Worm (Caenorhabditis elegans) whole organism, young adult: ENCODE measurements around the gene Y44A6D.1.

ENCODE experiments used
- B0336.3 ChIP-seq: fragments of 200-800 bp; sonication (Bioruptor generic); IDR thresholded peaks from 2 replicates; pipeline ENCODE4 v1.3.6; 2022; ENCODE audit warnings: missing genetic modification characterization, missing compliant biosample characterization
- F10E7.11 ChIP-seq: sonication (generic microtip); optimal IDR thresholded peaks from 2 replicates; lab custom pipeline; 2017; ENCODE audit warnings: mild to moderate bottlenecking, missing genetic modification characterization, moderate library complexity, missing compliant biosample characterization
- F37B4.10 ChIP-seq: fragments of 200-800 bp; sonication (Bioruptor generic); IDR thresholded peaks from 2 replicates; pipeline ENCODE4 v1.3.6; 2022; ENCODE audit warnings: missing genetic modification characterization, missing compliant biosample characterization
- F39B2.1 ChIP-seq: fragments of 200-800 bp; sonication (Bioruptor generic); IDR thresholded peaks from 2 replicates; pipeline ENCODE4 v1.3.6; 2022; ENCODE audit warnings: missing genetic modification reagents, missing genetic modification characterization, missing compliant biosample characterization
- F52B5.7 ChIP-seq: sonication (generic microtip); optimal IDR thresholded peaks from 2 replicates; lab custom pipeline; 2016; ENCODE audit warnings: mild to moderate bottlenecking, missing genetic modification characterization, missing compliant biosample characterization
- K12H6.12 ChIP-seq: fragments of 200-800 bp; sonication (Bioruptor generic); optimal IDR thresholded peaks from 2 replicates; lab custom pipeline; 2018; ENCODE audit warnings: mild to moderate bottlenecking, missing genetic modification characterization, missing compliant biosample characterization
- T07F8.4 ChIP-seq: sonication (generic microtip); optimal IDR thresholded peaks from 2 replicates; lab custom pipeline; 2016; ENCODE audit warnings: mild to moderate bottlenecking, missing genetic modification characterization, moderate library complexity, missing compliant biosample characterization
- T26A5.8 ChIP-seq: sonication (generic microtip); optimal IDR thresholded peaks from 2 replicates; lab custom pipeline; 2016; ENCODE audit warnings: missing genetic modification characterization, missing compliant biosample characterization
- Y53F4B.3 ChIP-seq: fragments of 200-800 bp; sonication (Bioruptor generic); IDR thresholded peaks from 2 replicates; pipeline ENCODE4 v1.3.6; 2022; ENCODE audit warnings: missing genetic modification reagents, missing genetic modification characterization, missing compliant biosample characterization
- ZK185.1 ChIP-seq: sonication (generic microtip); optimal IDR thresholded peaks from 2 replicates; lab custom pipeline; 2016; ENCODE audit warnings: mild to moderate bottlenecking, missing genetic modification characterization, missing compliant biosample characterization; ENCODE audit not compliant: poor library complexity, severe bottlenecking
- attf-5 ChIP-seq: fragments of 200-800 bp; sonication (Bioruptor generic); optimal IDR thresholded peaks from 2 replicates; lab custom pipeline; 2018; ENCODE audit warnings: mild to moderate bottlenecking, missing genetic modification characterization, missing compliant biosample characterization
- bed-2 ChIP-seq: fragments of 200-800 bp; sonication (Bioruptor generic); IDR thresholded peaks from 2 replicates; pipeline ENCODE4 v1.3.6; 2022; ENCODE audit warnings: missing genetic modification reagents, missing genetic modification characterization, missing compliant biosample characterization
- ceh-100 ChIP-seq: fragments of 200-800 bp; sonication (Bioruptor generic); IDR thresholded peaks from 2 replicates; pipeline ENCODE4 v1.3.6; 2022; ENCODE audit warnings: missing genetic modification reagents, missing genetic modification characterization, missing compliant biosample characterization
- ceh-27 ChIP-seq: fragments of 200-800 bp; sonication (Bioruptor generic); optimal IDR thresholded peaks from 2 replicates; lab custom pipeline; 2018; ENCODE audit warnings: mild to moderate bottlenecking, missing genetic modification characterization, moderate library complexity, missing compliant biosample characterization
- ceh-91 ChIP-seq: fragments of 200-800 bp; sonication (Bioruptor generic); IDR thresholded peaks from 2 replicates; pipeline ENCODE4 v1.3.6; 2022; ENCODE audit warnings: missing genetic modification reagents, missing genetic modification characterization, missing compliant biosample characterization
- chd-7 ChIP-seq: sonication (generic microtip); optimal IDR thresholded peaks from 2 replicates; lab custom pipeline; 2016; ENCODE audit warnings: mild to moderate bottlenecking, missing genetic modification characterization, moderate library complexity, missing compliant biosample characterization
- efl-1 ChIP-seq: fragments of 150-350 bp; optimal IDR thresholded peaks from 2 replicates; lab custom pipeline; 2014; ENCODE audit warnings: missing biosample characterization, missing genetic modification reagents, missing genetic modification characterization
- egrh-3 ChIP-seq: fragments of 200-800 bp; sonication (Bioruptor generic); IDR thresholded peaks from 2 replicates; pipeline ENCODE4 v1.3.6; 2022; ENCODE audit warnings: missing genetic modification reagents, missing genetic modification characterization, missing compliant biosample characterization
- ets-4 ChIP-seq: fragments of 200-800 bp; sonication (Bioruptor generic); optimal IDR thresholded peaks from 2 replicates; lab custom pipeline; 2018; ENCODE audit warnings: mild to moderate bottlenecking, missing genetic modification characterization, missing compliant biosample characterization
- lin-26 ChIP-seq: fragments of 200-800 bp; sonication (Bioruptor generic); IDR thresholded peaks from 2 replicates; pipeline ENCODE4 v1.3.6; 2022; ENCODE audit warnings: missing genetic modification reagents, missing genetic modification characterization, missing compliant biosample characterization
- lir-1 ChIP-seq: fragments of 200-800 bp; sonication (Bioruptor generic); conservative IDR thresholded peaks from 2 replicates; pipeline ENCODE4 v1.3.6; 2022; ENCODE audit warnings: missing genetic modification reagents, missing genetic modification characterization, missing compliant biosample characterization
- madf-6 ChIP-seq: fragments of 200-800 bp; sonication (Bioruptor generic); IDR thresholded peaks from 2 replicates; pipeline ENCODE4 v1.3.6; 2022; ENCODE audit warnings: missing genetic modification reagents, missing genetic modification characterization, missing compliant biosample characterization
- madf-8 ChIP-seq: fragments of 200-800 bp; sonication (Bioruptor generic); conservative IDR thresholded peaks from 2 replicates; pipeline ENCODE4 v1.3.6; 2022; ENCODE audit warnings: missing genetic modification reagents, missing genetic modification characterization, missing compliant biosample characterization
- mcd-1 ChIP-seq: fragments of 200-800 bp; sonication (Bioruptor generic); IDR thresholded peaks from 2 replicates; pipeline ENCODE4 v1.3.6; 2022; ENCODE audit warnings: missing genetic modification reagents, missing genetic modification characterization, missing compliant biosample characterization
- mes-4 ChIP-seq: sonication (generic microtip); optimal IDR thresholded peaks from 2 replicates; lab custom pipeline; 2016; ENCODE audit warnings: missing genotype, missing genetic modification characterization, missing compliant biosample characterization
- mxl-1 ChIP-seq: sonication (generic microtip); optimal IDR thresholded peaks from 2 replicates; lab custom pipeline; 2016; ENCODE audit warnings: missing genetic modification characterization, missing compliant biosample characterization
- nhr-120 ChIP-seq: fragments of 200-800 bp; sonication (Bioruptor generic); IDR thresholded peaks from 2 replicates; pipeline ENCODE4 v1.3.6; 2022; ENCODE audit warnings: missing genetic modification characterization, missing compliant biosample characterization
- nhr-90 ChIP-seq: sonication (generic microtip); optimal IDR thresholded peaks from 2 replicates; lab custom pipeline; 2016; ENCODE audit warnings: missing genotype, mild to moderate bottlenecking, missing genetic modification characterization, missing compliant biosample characterization
- rcor-1 ChIP-seq: fragments of 200-800 bp; sonication (Bioruptor generic); IDR thresholded peaks from 2 replicates; pipeline ENCODE4 v1.3.6; 2022; ENCODE audit warnings: missing genetic modification reagents, missing genetic modification characterization, missing compliant biosample characterization
- rec-8 ChIP-seq, 2 experiments: sonication (generic microtip); optimal IDR thresholded peaks; 2 replicates each; lab custom pipeline; 2016; ENCODE audit warnings: mild to moderate bottlenecking in 2 of 2, missing genetic modification characterization in 2 of 2, missing genetic modification reagents in 2 of 2, missing genotype in 2 of 2, missing biosample characterization in 1 of 2, missing compliant biosample characterization in 1 of 2, moderate library complexity in 1 of 2
- repo-1 ChIP-seq: sonication (generic microtip); optimal IDR thresholded peaks from 2 replicates; lab custom pipeline; 2017; ENCODE audit warnings: mild to moderate bottlenecking, missing genetic modification characterization, missing compliant biosample characterization
- somi-1 ChIP-seq: fragments of 200-800 bp; sonication (Bioruptor generic); optimal IDR thresholded peaks from 2 replicates; lab custom pipeline; 2018; ENCODE audit warnings: mild to moderate bottlenecking, missing genetic modification characterization, missing compliant biosample characterization
- zfh-2 ChIP-seq: fragments of 200-800 bp; sonication (Bioruptor generic); conservative IDR thresholded peaks from 2 replicates; pipeline ENCODE4 v1.3.6; 2022; ENCODE audit warnings: missing genetic modification reagents, missing genetic modification characterization, missing compliant biosample characterization
- ztf-22 ChIP-seq: fragments of 200-800 bp; sonication (Bioruptor generic); optimal IDR thresholded peaks from 2 replicates; lab custom pipeline; 2018; ENCODE audit warnings: mild to moderate bottlenecking, missing genetic modification characterization, moderate library complexity, missing compliant biosample characterization
- ztf-26 ChIP-seq: sonication (generic microtip); optimal IDR thresholded peaks from 2 replicates; lab custom pipeline; 2017; ENCODE audit warnings: missing genetic modification characterization, missing compliant biosample characterization
- ztf-3 ChIP-seq: fragments of 200-800 bp; sonication (Bioruptor generic); optimal IDR thresholded peaks from 2 replicates; lab custom pipeline; 2018; ENCODE audit warnings: mild to moderate bottlenecking, missing genetic modification characterization, missing compliant biosample characterization

Y44A6D.1 gene

ce11 chrV:20828820-20829219 is 39.0 kb upstream of the Y44A6D.1 start, which contains the start of gene sbt-1:
Gene sbt-1, minus strand, starts transcription at chrV:20828881.
- no peak for TF ChIP-seq ets-4
- peak; percentile 37 for TF ChIP-seq ZK185.1 (tag; lab: Kevin White, UChicago)
- TF ChIP-seq egrh-3 (GFP tag; lab: Robert Waterston, UW), result 0 out of 2 replicates have a peak, but pooled peaks have one; percentile 7
- no peak for TF ChIP-seq ztf-22 (GFP tag; lab: Kevin White, UChicago)
- 0 out of 2 replicates have a peak, but pooled peaks have one; percentile 15 for TF ChIP-seq bed-2 (GFP tag; lab: Robert Waterston, UW)
- peak; percentile 64 for TF ChIP-seq zfh-2 (GFP tag; lab: Robert Waterston, UW)
- TF ChIP-seq attf-5, result peak; percentile 13
- peak; percentile 58 for TF ChIP-seq K12H6.12
- peak; percentile 6 for TF ChIP-seq ceh-27 (GFP tag; lab: Kevin White, UChicago)
- TF ChIP-seq lir-1 (GFP tag; lab: Robert Waterston, UW), result peak; percentile 32
- TF ChIP-seq mcd-1 (GFP tag; lab: Robert Waterston, UW), result peak; percentile 45; the same call in 1 of the 2 replicates
- no peak for TF ChIP-seq efl-1 (GFP tag; lab: Kevin White, UChicago)

- no peak for TF ChIP-seq lin-26 (GFP tag; lab: Robert Waterston, UW)
- TF ChIP-seq, all 124 proteins: peak for 0
Measured at ce11 chrV:20826618-20827017, 36.8 kb upstream of the Y44A6D.1 start.

- TF ChIP-seq T07F8.4 (no peak), F52B5.7 (tag; lab: Kevin White, UChicago) (no peak), madf-6 (no peak), ceh-91 (GFP tag; lab: Robert Waterston, UW) (no peak), B0336.3 (no peak), ztf-26 (tag; lab: Kevin White, UChicago) (no peak), F10E7.11 (no peak), Y53F4B.3 (GFP tag; lab: Robert Waterston, UW) (no peak)
Measured at ce11 chrV:20824962-20825609, 35.3 kb upstream of the Y44A6D.1 start, which contains the start of the genes gcy-22 and grl-14. Gene gcy-22, minus strand, starts transcription at chrV:20825062. Gene grl-14, plus strand, starts transcription at chrV:20825559.

ce11 chrV:20820033-20820432 is 30.2 kb upstream of the Y44A6D.1 start, which contains the start of gene T03D8.6:
Gene T03D8.6, minus strand, starts transcription at chrV:20820330.
- TF ChIP-seq mxl-1 (no peak), somi-1 (GFP tag; lab: Kevin White, UChicago) (no peak), madf-8 (no peak), ztf-22 (GFP tag; lab: Kevin White, UChicago) (no peak), nhr-120 (GFP tag; lab: Robert Waterston, UW) (no peak), F39B2.1 (GFP tag; lab: Robert Waterston, UW) (no peak), chd-7 (no peak), mes-4 (tag; lab: Kevin White, UChicago) (no peak)

ce11 chrV:20815842-20816241 is 26.0 kb upstream of the Y44A6D.1 start, which contains the start of gene sshk-1:
Gene sshk-1, plus strand, starts transcription at chrV:20816142.
- TF ChIP-seq nhr-90 (tag; lab: Kevin White, UChicago) (no peak), rec-8 (tag; optimal IDR thresholded peaks at IDR 0.05; lab: Kevin White, UChicago) (no peak), ztf-3 (GFP tag; lab: Kevin White, UChicago) (no peak), F52B5.7 (tag; lab: Kevin White, UChicago) (no peak), T26A5.8 (tag; lab: Kevin White, UChicago) (no peak), ceh-100 (GFP tag; lab: Robert Waterston, UW) (no peak), F37B4.10 (GFP tag; lab: Robert Waterston, UW) (no peak), efl-1 (GFP tag; lab: Kevin White, UChicago) (no peak), rcor-1 (GFP tag; lab: Robert Waterston, UW) (no peak), repo-1 (no peak)
